Worm (Caenorhabditis elegans) whole organism, young adult: Measurements from ENCODE around the gene dpy-20.

ENCODE experiments used
- B0261.1 ChIP-seq: sonication (generic microtip); optimal IDR thresholded peaks from 2 replicates; lab custom pipeline; 2016; ENCODE audit warnings: mild to moderate bottlenecking, missing genetic modification characterization, moderate library complexity, missing compliant biosample characterization
- C06A6.2 ChIP-seq: fragments of 200-800 bp; sonication (Bioruptor generic); conservative IDR thresholded peaks from 2 replicates; pipeline ENCODE4 v1.3.6; 2022; ENCODE audit warnings: missing genetic modification characterization, missing compliant biosample characterization
- C17E4.6 ChIP-seq: fragments of 200-800 bp; sonication (Bioruptor generic); IDR thresholded peaks from 2 replicates; pipeline ENCODE4 v1.3.6; 2022; ENCODE audit warnings: missing genetic modification reagents, missing genetic modification characterization, missing compliant biosample characterization
- D2030.7 ChIP-seq: fragments of 200-800 bp; sonication (Bioruptor generic); IDR thresholded peaks from 2 replicates; pipeline ENCODE4 v1.3.6; 2022; ENCODE audit warnings: missing genetic modification reagents, missing genetic modification characterization, missing compliant biosample characterization
- F33H1.4 ChIP-seq: fragments of 200-800 bp; sonication (Bioruptor generic); IDR thresholded peaks from 2 replicates; pipeline ENCODE4 v1.3.6; 2022; ENCODE audit warnings: missing genetic modification reagents, missing genetic modification characterization, missing compliant biosample characterization
- T07F8.4 ChIP-seq: sonication (generic microtip); optimal IDR thresholded peaks from 2 replicates; lab custom pipeline; 2016; ENCODE audit warnings: mild to moderate bottlenecking, missing genetic modification characterization, moderate library complexity, missing compliant biosample characterization
- T26A5.8 ChIP-seq: sonication (generic microtip); optimal IDR thresholded peaks from 2 replicates; lab custom pipeline; 2016; ENCODE audit warnings: missing genetic modification characterization, missing compliant biosample characterization
- Y53G8AR.9 ChIP-seq: fragments of 200-800 bp; sonication (Bioruptor generic); conservative IDR thresholded peaks from 2 replicates; pipeline ENCODE4 v1.3.6; 2022; ENCODE audit warnings: missing genetic modification reagents, missing genetic modification characterization, missing compliant biosample characterization
- Y79H2A.3 ChIP-seq: fragments of 200-800 bp; sonication (Bioruptor generic); conservative IDR thresholded peaks from 2 replicates; pipeline ENCODE4 v1.3.6; 2022; ENCODE audit warnings: missing genetic modification reagents, missing genetic modification characterization, missing compliant biosample characterization
- Y95B8A.8 ChIP-seq: fragments of 200-800 bp; sonication (Bioruptor generic); IDR thresholded peaks from 2 replicates; pipeline ENCODE4 v1.3.6; 2022; ENCODE audit warnings: missing genetic modification reagents, missing genetic modification characterization, missing compliant biosample characterization
- aptf-2 ChIP-seq: fragments of 200-800 bp; sonication (Bioruptor generic); conservative IDR thresholded peaks from 2 replicates; pipeline ENCODE4 v1.3.6; 2022; ENCODE audit warnings: missing genetic modification reagents, missing genetic modification characterization, missing compliant biosample characterization
- atf-7 ChIP-seq: sonication (generic microtip); optimal IDR thresholded peaks from 2 replicates; lab custom pipeline; 2017; ENCODE audit warnings: mild to moderate bottlenecking, missing genetic modification characterization, missing compliant biosample characterization
- athp-1 ChIP-seq: sonication (generic microtip); optimal IDR thresholded peaks from 2 replicates; lab custom pipeline; 2017; ENCODE audit warnings: mild to moderate bottlenecking, missing genetic modification characterization, missing compliant biosample characterization
- attf-6 ChIP-seq: fragments of 200-800 bp; sonication (Bioruptor generic); IDR thresholded peaks from 2 replicates; pipeline ENCODE4 v1.3.6; 2022; ENCODE audit warnings: missing genetic modification reagents, missing genetic modification characterization, missing compliant biosample characterization
- cebp-1 ChIP-seq, 2 experiments: fragments of 200-800 bp in 1 of 2; sonication (Bioruptor generic) in 1 of 2; sonication (generic microtip) in 1 of 2; IDR thresholded peaks in 1 of 2; optimal IDR thresholded peaks in 1 of 2; 2 replicates each; pipeline versions ENCODE4 v1.3.6 to Lab custom; 2017 to 2022; ENCODE audit warnings: missing compliant biosample characterization in 2 of 2, missing genetic modification characterization in 2 of 2, mild to moderate bottlenecking in 1 of 2, missing genetic modification reagents in 1 of 2, moderate library complexity in 1 of 2
- ceh-100 ChIP-seq: fragments of 200-800 bp; sonication (Bioruptor generic); IDR thresholded peaks from 2 replicates; pipeline ENCODE4 v1.3.6; 2022; ENCODE audit warnings: missing genetic modification reagents, missing genetic modification characterization, missing compliant biosample characterization
- ceh-40 ChIP-seq: fragments of 200-800 bp; sonication (Bioruptor generic); IDR thresholded peaks from 2 replicates; pipeline ENCODE4 v1.3.6; 2022; ENCODE audit warnings: missing genetic modification characterization, missing compliant biosample characterization
- ceh-58 ChIP-seq: fragments of 200-800 bp; sonication (Bioruptor generic); IDR thresholded peaks from 2 replicates; pipeline ENCODE4 v1.3.6; 2022; ENCODE audit warnings: missing genetic modification characterization, missing compliant biosample characterization
- ceh-79 ChIP-seq: sonication (generic microtip); optimal IDR thresholded peaks from 2 replicates; lab custom pipeline; 2017; ENCODE audit warnings: mild to moderate bottlenecking, missing genetic modification characterization, missing compliant biosample characterization
- ceh-91 ChIP-seq: fragments of 200-800 bp; sonication (Bioruptor generic); IDR thresholded peaks from 2 replicates; pipeline ENCODE4 v1.3.6; 2022; ENCODE audit warnings: missing genetic modification reagents, missing genetic modification characterization, missing compliant biosample characterization
- chd-7 ChIP-seq: sonication (generic microtip); optimal IDR thresholded peaks from 2 replicates; lab custom pipeline; 2016; ENCODE audit warnings: mild to moderate bottlenecking, missing genetic modification characterization, moderate library complexity, missing compliant biosample characterization
- dpff-1 ChIP-seq: sonication (generic microtip); optimal IDR thresholded peaks from 2 replicates; lab custom pipeline; 2017; ENCODE audit warnings: mild to moderate bottlenecking, missing genetic modification characterization, missing compliant biosample characterization
- egl-18 ChIP-seq: fragments of 200-800 bp; sonication (Bioruptor generic); IDR thresholded peaks from 2 replicates; pipeline ENCODE4 v1.3.6; 2022; ENCODE audit warnings: missing genetic modification reagents, missing genetic modification characterization, missing compliant biosample characterization
- fkh-3 ChIP-seq: sonication (generic microtip); optimal IDR thresholded peaks from 2 replicates; lab custom pipeline; 2016; ENCODE audit warnings: mild to moderate bottlenecking, missing genetic modification characterization, missing compliant biosample characterization
- gei-17 ChIP-seq: fragments of 200-800 bp; sonication (Bioruptor generic); optimal IDR thresholded peaks from 2 replicates; lab custom pipeline; 2018; ENCODE audit warnings: mild to moderate bottlenecking, missing genetic modification characterization, missing compliant biosample characterization
- him-1 ChIP-seq: sonication (generic microtip); optimal IDR thresholded peaks from 2 replicates; lab custom pipeline; 2016; ENCODE audit warnings: missing genotype, missing genetic modification reagents, missing genetic modification characterization, missing compliant biosample characterization
- hlh-26 ChIP-seq: fragments of 200-800 bp; sonication (Bioruptor generic); conservative IDR thresholded peaks from 2 replicates; pipeline ENCODE4 v1.3.6; 2022; ENCODE audit warnings: missing genetic modification reagents, missing genetic modification characterization, missing compliant biosample characterization
- hmg-20 ChIP-seq: fragments of 200-800 bp; sonication (Bioruptor generic); IDR thresholded peaks from 2 replicates; pipeline ENCODE4 v1.3.6; 2022; ENCODE audit warnings: missing genetic modification reagents, missing genetic modification characterization, missing compliant biosample characterization
- hrde-1 ChIP-seq: sonication (generic microtip); optimal IDR thresholded peaks from 2 replicates; lab custom pipeline; 2016; ENCODE audit warnings: missing genetic modification characterization, mild to moderate bottlenecking, missing compliant biosample characterization, moderate library complexity, missing genotype, missing genetic modification reagents, borderline replicate concordance
- lag-1 ChIP-seq: fragments of 200-800 bp; sonication (Bioruptor generic); IDR thresholded peaks from 2 replicates; pipeline ENCODE4 v1.3.6; 2022; ENCODE audit warnings: missing genetic modification reagents, missing genetic modification characterization, missing compliant biosample characterization
- let-607 ChIP-seq, 2 experiments: fragments of 200-800 bp in 1 of 2; sonication (Bioruptor generic) in 1 of 2; sonication (generic microtip) in 1 of 2; optimal IDR thresholded peaks; 2 replicates each; lab custom pipeline; 2016 to 2018; ENCODE audit warnings: mild to moderate bottlenecking in 2 of 2, missing compliant biosample characterization in 2 of 2, missing genetic modification characterization in 2 of 2, moderate library complexity in 2 of 2, missing genotype in 1 of 2
- lin-54 ChIP-seq: fragments of 200-800 bp; sonication (Bioruptor generic); optimal IDR thresholded peaks from 2 replicates; lab custom pipeline; 2018; ENCODE audit warnings: mild to moderate bottlenecking, missing genetic modification characterization, missing compliant biosample characterization
- lsl-1 ChIP-seq: fragments of 200-800 bp; sonication (Bioruptor generic); optimal IDR thresholded peaks from 2 replicates; lab custom pipeline; 2018; ENCODE audit warnings: mild to moderate bottlenecking, missing genetic modification characterization, moderate library complexity, missing compliant biosample characterization
- mel-28 ChIP-seq: sonication (generic microtip); optimal IDR thresholded peaks from 2 replicates; lab custom pipeline; 2016; ENCODE audit warnings: borderline replicate concordance, mild to moderate bottlenecking, missing genetic modification characterization, missing compliant biosample characterization
- nfyb-1 ChIP-seq: fragments of 200-800 bp; sonication (Bioruptor generic); IDR thresholded peaks from 2 replicates; pipeline ENCODE4 v1.3.6; 2022; ENCODE audit warnings: missing genetic modification reagents, missing genetic modification characterization, missing compliant biosample characterization
- nhr-27 ChIP-seq: fragments of 200-800 bp; sonication (Bioruptor generic); optimal IDR thresholded peaks from 2 replicates; lab custom pipeline; 2018; ENCODE audit warnings: mild to moderate bottlenecking, missing genetic modification characterization, moderate library complexity, missing compliant biosample characterization
- nhr-90 ChIP-seq: sonication (generic microtip); optimal IDR thresholded peaks from 2 replicates; lab custom pipeline; 2016; ENCODE audit warnings: missing genotype, mild to moderate bottlenecking, missing genetic modification characterization, missing compliant biosample characterization
- repo-1 ChIP-seq: sonication (generic microtip); optimal IDR thresholded peaks from 2 replicates; lab custom pipeline; 2017; ENCODE audit warnings: mild to moderate bottlenecking, missing genetic modification characterization, missing compliant biosample characterization
- sdz-38 ChIP-seq: sonication (generic microtip); optimal IDR thresholded peaks from 2 replicates; lab custom pipeline; 2016; ENCODE audit warnings: missing genotype, missing genetic modification characterization, missing compliant biosample characterization
- sea-2 ChIP-seq: fragments of 200-800 bp; sonication (Bioruptor generic); IDR thresholded peaks from 2 replicates; pipeline ENCODE4 v1.3.6; 2022; ENCODE audit warnings: missing genetic modification characterization, missing compliant biosample characterization
- snpc-1.3 ChIP-seq: sonication (generic microtip); optimal IDR thresholded peaks from 2 replicates; lab custom pipeline; 2017; ENCODE audit warnings: missing genetic modification characterization, mild to moderate bottlenecking, missing compliant biosample characterization, antibody characterized with exemption, moderate library complexity, missing genotype, missing genetic modification reagents; ENCODE audit not compliant: insufficient read depth
- snpc-3.4 ChIP-seq: sonication (generic microtip); optimal IDR thresholded peaks from 2 replicates; lab custom pipeline; 2017; ENCODE audit warnings: missing genetic modification characterization, mild to moderate bottlenecking, missing compliant biosample characterization, antibody characterized with exemption, moderate library complexity, missing genotype, missing genetic modification reagents
- snpc-4 ChIP-seq, 5 experiments: fragments of 150-350 bp in 1 of 5; sonication (generic microtip) in 4 of 5; optimal IDR thresholded peaks; 2 replicates each; lab custom pipeline; 2014 to 2018; ENCODE audit warnings: missing genetic modification characterization in 5 of 5, missing biosample characterization in 3 of 5, antibody characterized with exemption in 2 of 5, mild to moderate bottlenecking in 2 of 5, missing compliant biosample characterization in 2 of 5, missing genotype in 2 of 5, moderate library complexity in 2 of 5, missing genetic modification reagents in 1 of 5
- sptf-2 ChIP-seq: fragments of 200-800 bp; sonication (Bioruptor generic); optimal IDR thresholded peaks from 2 replicates; lab custom pipeline; 2018; ENCODE audit warnings: mild to moderate bottlenecking, missing genetic modification characterization, missing compliant biosample characterization
- tbp1 ChIP-seq: fragments of 200-800 bp; sonication (Bioruptor generic); optimal IDR thresholded peaks from 2 replicates; lab custom pipeline; 2018; ENCODE audit warnings: mild to moderate bottlenecking, missing genetic modification characterization, missing compliant biosample characterization
- tlf-1 ChIP-seq: fragments of 200-800 bp; sonication (Bioruptor generic); optimal IDR thresholded peaks from 2 replicates; lab custom pipeline; 2018; ENCODE audit warnings: mild to moderate bottlenecking, missing genetic modification characterization, missing compliant biosample characterization
- zim-3 ChIP-seq: sonication (generic microtip); optimal IDR thresholded peaks from 2 replicates; lab custom pipeline; 2017; ENCODE audit warnings: mild to moderate bottlenecking, missing genetic modification characterization, moderate library complexity, missing compliant biosample characterization
- ztf-28 ChIP-seq: fragments of 200-800 bp; sonication (Bioruptor generic); IDR thresholded peaks from 2 replicates; pipeline ENCODE4 v1.3.6; 2022; ENCODE audit warnings: missing genetic modification reagents, missing genetic modification characterization, missing compliant biosample characterization

Gene dpy-20

DNA sequence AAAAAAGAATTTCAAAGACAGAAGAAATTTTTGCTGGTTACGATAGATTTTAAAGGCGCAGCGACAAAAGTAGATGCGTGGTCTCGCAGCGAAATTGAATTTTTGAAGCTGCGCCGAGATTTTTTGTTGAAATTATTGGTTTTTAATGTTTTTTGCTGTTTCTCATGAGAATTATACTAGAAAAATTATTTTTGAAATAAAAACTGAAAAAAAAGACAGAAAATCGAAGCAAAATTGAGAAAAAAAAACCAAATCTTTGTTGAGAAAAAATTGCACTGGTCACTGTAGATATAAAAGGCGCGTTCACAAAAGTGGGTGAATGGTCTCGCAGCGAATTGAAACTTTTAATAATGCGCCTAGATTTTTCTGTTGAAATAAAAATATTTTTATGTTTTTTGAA lies 5.0 kb downstream of the dpy-20 start:
- peak; percentile 56 for TF ChIP-seq snpc-1.3 (tag; lab: Kevin White, UChicago)
- TF ChIP-seq hrde-1 (tag; lab: Kevin White, UChicago), result peak; percentile 12
- no peak for TF ChIP-seq nhr-90 (tag; lab: Kevin White, UChicago)
- TF ChIP-seq T26A5.8 (tag; lab: Kevin White, UChicago), result no peak
- no peak for TF ChIP-seq zim-3 (tag; lab: Kevin White, UChicago)
- TF ChIP-seq aptf-2 (GFP tag; lab: Robert Waterston, UW), result no peak
- no peak for TF ChIP-seq ceh-100
- peak; percentile 63 for TF ChIP-seq lin-54 (GFP tag; lab: Kevin White, UChicago)
- no peak for TF ChIP-seq repo-1 (tag; lab: Kevin White, UChicago)
- TF ChIP-seq F33H1.4 (GFP tag; lab: Robert Waterston, UW), result peak; percentile 95
- TF ChIP-seq let-607 (tag; optimal IDR thresholded peaks at IDR 0.05; lab: Kevin White, UChicago), result no peak
- no peak for TF ChIP-seq Y79H2A.3 (GFP tag; lab: Robert Waterston, UW)
- TF ChIP-seq attf-6 (GFP tag; lab: Robert Waterston, UW), result no peak
- no peak for TF ChIP-seq hmg-20 (GFP tag; lab: Robert Waterston, UW)
- no peak for TF ChIP-seq C17E4.6 (GFP tag; lab: Robert Waterston, UW)
- peak; percentile 7 for TF ChIP-seq athp-1 (tag; lab: Kevin White, UChicago)
- TF ChIP-seq chd-7 (tag; lab: Kevin White, UChicago), result no peak
- no peak for TF ChIP-seq sea-2 (GFP tag; lab: Robert Waterston, UW)
- no peak for TF ChIP-seq mel-28 (tag; lab: Kevin White, UChicago)
- TF ChIP-seq tlf-1 (GFP tag; lab: Kevin White, UChicago), result peak; percentile 41
- no peak for TF ChIP-seq egl-18 (GFP tag; lab: Robert Waterston, UW)
- no peak for TF ChIP-seq nfyb-1 (GFP tag; lab: Robert Waterston, UW)
- peak; percentile 98 for TF ChIP-seq lsl-1 (GFP tag; lab: Kevin White, UChicago)
- TF ChIP-seq ceh-58 (GFP tag; lab: Robert Waterston, UW), result no peak
- no peak for TF ChIP-seq snpc-4 (GFP tag; optimal IDR thresholded peaks at IDR 0.05; lab: Kevin White, UChicago)
- peak in 3 of 4 experiments; percentile 0 to 70 (median 17) for TF ChIP-seq snpc-4 (tag; optimal IDR thresholded peaks at IDR 0.05; lab: Kevin White, UChicago)
- TF ChIP-seq gei-17 (GFP tag; lab: Kevin White, UChicago), result no peak
- TF ChIP-seq cebp-1 (GFP tag; IDR thresholded peaks at IDR 0.05; lab: Robert Waterston, UW), result no peak
- no peak for TF ChIP-seq cebp-1 (tag; optimal IDR thresholded peaks at IDR 0.05; lab: Kevin White, UChicago)
- no peak for TF ChIP-seq dpff-1 (tag; lab: Kevin White, UChicago)
- TF ChIP-seq atf-7 (tag; lab: Kevin White, UChicago), result no peak
- no peak for TF ChIP-seq fkh-3 (tag; lab: Kevin White, UChicago)
- no peak for TF ChIP-seq ceh-40
- no peak for TF ChIP-seq sdz-38 (tag; lab: Kevin White, UChicago)
- no peak for TF ChIP-seq hlh-26 (GFP tag; lab: Robert Waterston, UW)
- peak; percentile 75 for TF ChIP-seq ceh-91
- no peak for TF ChIP-seq sptf-2 (GFP tag; lab: Kevin White, UChicago)
- peak; percentile 74 for TF ChIP-seq D2030.7
- no peak for TF ChIP-seq T07F8.4 (tag; lab: Kevin White, UChicago)
- TF ChIP-seq Y53G8AR.9, result no peak
- TF ChIP-seq B0261.1, result no peak
- TF ChIP-seq tbp1 (GFP tag; lab: Kevin White, UChicago), result peak; percentile 43
- TF ChIP-seq C06A6.2, result no peak
- TF ChIP-seq ceh-79 (tag; lab: Kevin White, UChicago), result no peak
- TF ChIP-seq nhr-27, result no peak
- TF ChIP-seq snpc-3.4, result peak; percentile 25
- no peak for TF ChIP-seq lag-1 (GFP tag; lab: Robert Waterston, UW)
- no peak for TF ChIP-seq Y95B8A.8 (GFP tag; lab: Robert Waterston, UW)
- no peak for TF ChIP-seq ztf-28 (GFP tag; lab: Robert Waterston, UW)
- peak; percentile 76 for TF ChIP-seq him-1 (tag; lab: Kevin White, UChicago)
